Worm (Caenorhabditis elegans): Measurements from ENCODE around the gene F46F5.1.

The F46F5.1 gene

ce11 chrII:754971-755370 is 36.8 kb downstream of the F46F5.1 start:
- TF ChIP-seq W03F9.2 (tag; optimal IDR thresholded peaks at IDR 0.05) (no peak), dao-5 (tag; optimal IDR thresholded peaks at IDR 0.05) (no peak), him-1 (tag; optimal IDR thresholded peaks at IDR 0.05) (no peak)

ce11 chrII:753469-753868 is 38.3 kb downstream of the F46F5.1 start:
- no peak for TF ChIP-seq dao-5 (tag; optimal IDR thresholded peaks at IDR 0.05)

- no peak for TF ChIP-seq W03F9.2 (tag; optimal IDR thresholded peaks at IDR 0.05)
- no peak for TF ChIP-seq dao-5 (tag; optimal IDR thresholded peaks at IDR 0.05)
- no peak for TF ChIP-seq him-1 (tag; optimal IDR thresholded peaks at IDR 0.05)
Measured at ce11 chrII:751850-752249, 39.9 kb downstream of the F46F5.1 start.

ce11 chrII:750155-750554 is 41.6 kb downstream of the F46F5.1 start, which contains the start of gene snt-6:
snt-6 (minus strand) TSS chrII:750212.
- TF ChIP-seq him-1 (tag; optimal IDR thresholded peaks at IDR 0.05) (no peak), dao-5 (tag; optimal IDR thresholded peaks at IDR 0.05) (no peak), W03F9.2 (tag; optimal IDR thresholded peaks at IDR 0.05) (no peak)

- no peak for TF ChIP-seq W03F9.2 (tag; optimal IDR thresholded peaks at IDR 0.05)
- no peak for TF ChIP-seq him-1 (tag; optimal IDR thresholded peaks at IDR 0.05)
- no peak for TF ChIP-seq dao-5 (tag; optimal IDR thresholded peaks at IDR 0.05)
Measured at ce11 chrII:740808-741207, 50.9 kb downstream of the F46F5.1 start, which contains the start of gene fbxc-48. fbxc-48 (minus strand) TSS chrII:740908.
